Worm (Caenorhabditis elegans): ENCODE results near the gene W07E6.5.

Gene W07E6.5

ce11 chrII:506069-506468, 32.8 kb downstream of the W07E6.5 start:
- TF ChIP-seq hlh-8 (tag; optimal IDR thresholded peaks at IDR 0.05) (no peak), dve-1 (tag; optimal IDR thresholded peaks at IDR 0.05) (no peak), mec-3 (tag; optimal IDR thresholded peaks at IDR 0.05; ENCODE audit: borderline replicate concordance) (no peak), ets-4 (tag; optimal IDR thresholded peaks at IDR 0.05) (no peak), T23F11.4 (GFP tag; optimal IDR thresholded peaks at IDR 0.05) (no peak), pag-3 (tag; optimal IDR thresholded peaks at IDR 0.05; ENCODE audit: borderline replicate concordance) (no peak), gmeb-2 (tag; optimal IDR thresholded peaks at IDR 0.05) (no peak), ahr-1 (tag; optimal IDR thresholded peaks at IDR 0.05) (no peak), elt-4 (tag; optimal IDR thresholded peaks at IDR 0.05) (no peak), unc-42 (tag; optimal IDR thresholded peaks at IDR 0.05) (peak; percentile 46), F13H6.1 (tag; optimal IDR thresholded peaks at IDR 0.05) (no peak), nfya-1 (tag; optimal IDR thresholded peaks at IDR 0.05) (peak; percentile 36), fax-1 (tag; optimal IDR thresholded peaks at IDR 0.05) (no peak), lim-6 (tag; optimal IDR thresholded peaks at IDR 0.05) (no peak), pax-1 (tag; optimal IDR thresholded peaks at IDR 0.05) (peak; percentile 22), elt-2 (tag; optimal IDR thresholded peaks at IDR 0.05) (peak; percentile 5), ceh-31 (tag; optimal IDR thresholded peaks at IDR 0.05) (peak; percentile 25), ceh-24 (tag; optimal IDR thresholded peaks at IDR 0.05) (no peak)

- no peak for TF ChIP-seq pag-3 (tag; optimal IDR thresholded peaks at IDR 0.05; ENCODE audit: borderline replicate concordance)
- no peak for TF ChIP-seq ceh-24 (tag; optimal IDR thresholded peaks at IDR 0.05)
- no peak for TF ChIP-seq ztf-16 (tag; optimal IDR thresholded peaks at IDR 0.05)
- TF ChIP-seq ets-4 (tag; optimal IDR thresholded peaks at IDR 0.05), result no peak
- TF ChIP-seq ama-1 (optimal IDR thresholded peaks at IDR 0.05), result no peak
- no peak for TF ChIP-seq pqm-1 (tag; optimal IDR thresholded peaks at IDR 0.05)
- no peak for TF ChIP-seq sox-2 (GFP tag; IDR thresholded peaks at IDR 0.05)
- no peak for TF ChIP-seq Y22D7AL.16 (tag; optimal IDR thresholded peaks at IDR 0.05)
- no peak for TF ChIP-seq ceh-34 (tag; optimal IDR thresholded peaks at IDR 0.05)
- TF ChIP-seq ceh-45 (GFP tag; IDR thresholded peaks at IDR 0.05), result no peak
- no peak for TF ChIP-seq mec-3 (tag; optimal IDR thresholded peaks at IDR 0.05; ENCODE audit: borderline replicate concordance)
- no peak for TF ChIP-seq dve-1 (tag; optimal IDR thresholded peaks at IDR 0.05)
- no peak for TF ChIP-seq elt-2 (tag; optimal IDR thresholded peaks at IDR 0.05)
- no peak for TF ChIP-seq ceh-22 (tag; optimal IDR thresholded peaks at IDR 0.05)
- TF ChIP-seq pros-1 (tag; optimal IDR thresholded peaks at IDR 0.05), result no peak
- TF ChIP-seq nhr-232 (tag; optimal IDR thresholded peaks at IDR 0.05), result no peak
- no peak for TF ChIP-seq C08G9.2 (tag; optimal IDR thresholded peaks at IDR 0.05)
- TF ChIP-seq C38D4.7 (GFP tag; optimal IDR thresholded peaks at IDR 0.05), result no peak
- TF ChIP-seq hlh-8 (tag; optimal IDR thresholded peaks at IDR 0.05), result no peak
These were observed 35.3 kb downstream of the W07E6.5 start for ce11 chrII:508603-509002.

- no peak for TF ChIP-seq pha-2 (tag; optimal IDR thresholded peaks at IDR 0.05)
- no peak for TF ChIP-seq Y22D7AL.16 (tag; optimal IDR thresholded peaks at IDR 0.05)
- TF ChIP-seq sdc-2 (tag; optimal IDR thresholded peaks at IDR 0.05), result no peak
- TF ChIP-seq ets-4 (tag; optimal IDR thresholded peaks at IDR 0.05), result no peak
- TF ChIP-seq pat-9 (tag; optimal IDR thresholded peaks at IDR 0.05), result no peak
- TF ChIP-seq hlh-15 (tag; optimal IDR thresholded peaks at IDR 0.05), result no peak
These were observed 35.9 kb downstream of the W07E6.5 start, which contains the start of gene srh-105 for ce11 chrII:509230-509629. srh-105 (minus strand) TSS chrII:509330.

DNA sequence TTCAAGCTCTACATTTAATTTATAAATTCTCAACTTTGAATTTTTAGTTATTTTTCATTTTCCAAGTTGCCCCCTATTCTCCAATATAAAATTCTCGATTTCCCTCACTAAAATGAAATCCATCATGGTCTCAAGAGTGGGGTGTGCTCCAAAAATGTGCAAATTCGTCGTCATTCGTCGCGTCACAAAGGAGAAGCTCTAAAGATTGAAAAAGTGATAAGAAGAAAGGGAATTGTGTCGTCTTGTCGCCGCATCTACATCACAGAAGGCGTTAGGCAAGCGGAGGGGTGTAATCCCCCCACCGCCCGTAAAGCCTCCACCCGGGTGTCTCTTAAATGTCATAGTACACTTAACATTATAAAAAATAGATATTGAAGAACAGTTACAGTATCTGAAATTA, 38.7 kb downstream of the W07E6.5 start:
- TF ChIP-seq madf-2 (tag; optimal IDR thresholded peaks at IDR 0.05), result no peak
- TF ChIP-seq ceh-24 (tag; optimal IDR thresholded peaks at IDR 0.05), result no peak

ce11 chrII:512630-513029, 39.3 kb downstream of the W07E6.5 start:
- TF ChIP-seq ceh-45 (GFP tag; IDR thresholded peaks at IDR 0.05), result no peak
- no peak for TF ChIP-seq nhr-232 (tag; optimal IDR thresholded peaks at IDR 0.05)
- no peak for TF ChIP-seq che-1 (tag; optimal IDR thresholded peaks at IDR 0.05)
- no peak for TF ChIP-seq tbx-2 (tag; optimal IDR thresholded peaks at IDR 0.05)
- TF ChIP-seq sox-4 (tag; optimal IDR thresholded peaks at IDR 0.05), result no peak
- TF ChIP-seq unc-3 (GFP tag; conservative IDR thresholded peaks at IDR 0.05), result no peak
- TF ChIP-seq unc-3 (tag; optimal IDR thresholded peaks at IDR 0.05), result no peak
- TF ChIP-seq pha-2 (tag; optimal IDR thresholded peaks at IDR 0.05), result no peak
- TF ChIP-seq pax-1 (tag; optimal IDR thresholded peaks at IDR 0.05), result no peak
- no peak for TF ChIP-seq ets-4 (tag; optimal IDR thresholded peaks at IDR 0.05)
- no peak for TF ChIP-seq pag-3 (tag; optimal IDR thresholded peaks at IDR 0.05; ENCODE audit: borderline replicate concordance)
- no peak for TF ChIP-seq ceh-24 (tag; optimal IDR thresholded peaks at IDR 0.05)
- no peak for TF ChIP-seq ahr-1 (tag; optimal IDR thresholded peaks at IDR 0.05)
- no peak for TF ChIP-seq lim-6 (tag; optimal IDR thresholded peaks at IDR 0.05)
- TF ChIP-seq pqm-1 (tag; optimal IDR thresholded peaks at IDR 0.05), result no peak
- TF ChIP-seq fax-1 (tag; optimal IDR thresholded peaks at IDR 0.05), result no peak
- no peak for TF ChIP-seq K09A11.1 (tag; optimal IDR thresholded peaks at IDR 0.05; ENCODE audit: insufficient read depth)
- no peak for TF ChIP-seq zip-5 (tag; optimal IDR thresholded peaks at IDR 0.05)
- TF ChIP-seq ceh-30 (tag; optimal IDR thresholded peaks at IDR 0.05), result no peak
- no peak for TF ChIP-seq ceh-48 (tag; optimal IDR thresholded peaks at IDR 0.05)
